Fruit fly (Drosophila melanogaster) S2 (cell line): ENCODE measurements around the gene CG14984.

Experiments used
- CG8478 ChIP-seq: fragments of >200 bp; optimal IDR thresholded peaks from 2 replicates; lab custom pipeline; 2018
- CTCF ChIP-seq, 2 experiments: fragments of >200 bp; optimal IDR thresholded peaks; 2 replicates each; lab custom pipeline; 2018

The CG14984 gene

DNA sequence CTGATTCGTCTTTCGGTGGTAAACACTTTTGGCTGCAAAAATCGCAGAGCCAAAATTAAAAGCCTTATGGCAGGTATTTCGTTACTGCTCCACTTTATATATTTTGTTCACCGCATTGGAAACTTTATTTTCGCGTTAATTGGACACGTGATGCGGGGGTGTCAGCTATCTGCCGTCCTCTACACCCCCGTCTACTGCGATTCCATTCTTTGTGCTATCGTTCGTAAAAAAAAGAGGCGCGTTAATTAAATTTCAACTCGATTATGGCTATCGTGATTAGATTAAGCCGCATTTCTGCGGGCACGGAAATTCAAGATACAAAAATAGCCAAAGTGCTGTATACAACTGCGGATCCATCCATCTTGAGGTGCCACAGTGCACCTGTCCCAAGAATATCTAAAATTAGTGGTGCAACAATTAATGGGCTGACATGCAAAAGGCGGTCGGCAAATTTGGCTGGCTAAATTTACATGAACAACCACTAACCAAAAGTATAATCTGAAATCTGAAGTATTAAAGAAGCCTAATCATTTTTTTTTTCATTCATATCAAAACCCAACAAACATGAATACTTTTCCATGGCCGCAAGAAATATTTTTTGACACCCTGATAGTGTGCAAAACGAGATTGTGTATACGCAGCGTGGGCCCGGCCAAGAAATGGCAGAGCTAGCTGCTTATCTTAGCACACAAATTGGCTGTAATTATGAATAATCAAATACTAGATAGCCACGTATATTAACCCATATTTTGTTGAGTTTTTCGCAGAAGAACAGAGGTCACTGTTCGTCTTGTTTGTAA is 22.2 kb downstream of the CG14984 start:
- TF ChIP-seq CTCF (optimal IDR thresholded peaks at IDR 0.05; lab: Kevin White, UChicago) (no peak), CG8478 (lab: Kevin White, UChicago) (no peak)

DNA sequence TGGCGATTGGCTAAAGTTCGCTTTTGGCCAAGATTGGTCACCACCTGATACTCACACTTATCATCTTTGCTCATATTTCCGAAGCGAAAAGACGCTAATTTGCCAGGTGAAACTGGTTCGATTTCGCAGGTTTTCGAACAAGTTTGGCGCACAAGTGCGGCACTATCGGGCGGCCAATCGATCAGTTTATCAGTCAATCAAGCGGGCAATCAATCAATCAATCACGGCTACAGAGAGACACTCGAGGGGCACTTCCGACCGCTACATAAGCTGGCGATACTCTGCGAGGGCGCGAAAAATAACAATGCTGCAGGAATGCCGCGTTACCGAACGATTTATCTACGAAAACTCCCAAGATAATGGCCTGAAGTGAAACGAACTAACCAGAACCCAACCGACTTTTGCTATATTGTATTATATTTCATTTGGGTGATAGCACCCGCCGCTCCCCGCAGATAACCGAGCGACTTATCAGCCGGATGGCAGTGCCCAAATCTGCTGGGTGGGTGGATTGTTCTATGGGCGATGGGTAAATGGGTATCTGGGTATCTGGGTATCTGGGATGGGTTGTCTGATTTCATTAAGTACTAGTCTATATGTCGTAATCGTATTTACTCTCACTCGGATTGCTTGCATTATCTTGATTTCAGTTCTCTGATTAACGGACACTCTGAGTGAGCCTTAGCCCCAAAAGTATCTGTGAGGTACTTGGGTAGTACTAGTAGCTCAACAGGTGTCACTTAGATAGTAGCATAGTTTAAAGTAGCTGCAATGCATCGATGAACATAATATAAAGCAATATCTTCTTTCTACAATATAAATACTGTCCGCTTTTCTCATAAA is 23.2 kb downstream of the CG14984 start:
- TF ChIP-seq CTCF (optimal IDR thresholded peaks at IDR 0.05; lab: Kevin White, UChicago) (no peak), CG8478 (lab: Kevin White, UChicago) (no peak)

DNA sequence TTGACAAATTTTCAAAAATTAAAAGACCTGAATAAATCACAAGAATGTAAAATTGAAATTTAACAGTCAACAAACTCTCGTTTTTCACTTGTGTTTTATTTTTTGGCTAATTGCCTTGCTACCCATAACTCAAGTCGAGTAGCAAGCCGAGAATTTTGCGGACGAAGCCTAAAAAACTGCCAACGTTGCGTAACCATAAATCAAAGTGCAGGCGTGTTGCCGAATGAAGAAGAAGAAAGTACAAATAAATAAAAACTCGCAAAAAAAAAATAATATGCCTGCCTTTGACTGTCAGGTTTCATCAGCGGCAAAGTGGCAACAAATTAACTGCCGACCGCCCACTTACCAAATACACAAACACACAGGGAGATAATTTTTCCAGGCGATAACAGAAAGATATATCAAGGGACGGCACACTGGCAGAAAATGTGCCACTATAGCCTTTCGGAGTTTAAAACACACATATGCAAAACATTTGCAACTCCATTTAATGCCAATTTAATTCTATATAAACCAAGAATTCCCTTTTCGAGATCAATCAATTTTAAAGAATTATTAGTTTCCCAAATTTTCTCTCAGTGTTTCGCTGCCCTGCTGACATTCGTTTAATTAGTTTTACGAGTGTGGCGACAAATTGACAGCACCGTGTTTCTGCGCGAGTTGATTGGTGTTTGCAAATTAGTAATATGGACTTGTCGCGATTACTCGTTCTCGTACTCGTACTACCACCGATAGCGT is 24.0 kb downstream of the CG14984 start:
- no peak for TF ChIP-seq CG8478 (lab: Kevin White, UChicago)
- no peak for TF ChIP-seq CTCF (optimal IDR thresholded peaks at IDR 0.05; lab: Kevin White, UChicago)

DNA sequence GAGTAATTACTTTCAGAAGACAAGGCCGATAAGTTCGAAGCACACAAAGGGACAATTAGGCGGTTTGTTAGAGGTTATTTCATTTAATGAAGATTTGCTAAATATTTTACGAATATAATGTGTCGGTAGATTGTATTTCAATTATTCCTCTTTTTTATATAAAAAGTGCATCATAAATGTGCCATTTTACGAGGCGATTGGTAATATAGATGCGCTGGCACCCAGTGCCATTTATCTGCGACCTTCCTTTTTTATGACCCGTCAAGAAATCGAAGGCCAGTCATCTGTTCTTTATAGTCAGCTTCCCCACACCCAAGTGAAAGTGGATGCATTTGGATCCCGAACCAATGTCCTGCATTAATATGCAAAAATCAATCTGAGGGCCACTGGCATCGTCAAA is 24.9 kb downstream of the CG14984 start:
- no peak for TF ChIP-seq CG8478 (lab: Kevin White, UChicago)
- no peak for TF ChIP-seq CTCF (optimal IDR thresholded peaks at IDR 0.05; lab: Kevin White, UChicago)

DNA sequence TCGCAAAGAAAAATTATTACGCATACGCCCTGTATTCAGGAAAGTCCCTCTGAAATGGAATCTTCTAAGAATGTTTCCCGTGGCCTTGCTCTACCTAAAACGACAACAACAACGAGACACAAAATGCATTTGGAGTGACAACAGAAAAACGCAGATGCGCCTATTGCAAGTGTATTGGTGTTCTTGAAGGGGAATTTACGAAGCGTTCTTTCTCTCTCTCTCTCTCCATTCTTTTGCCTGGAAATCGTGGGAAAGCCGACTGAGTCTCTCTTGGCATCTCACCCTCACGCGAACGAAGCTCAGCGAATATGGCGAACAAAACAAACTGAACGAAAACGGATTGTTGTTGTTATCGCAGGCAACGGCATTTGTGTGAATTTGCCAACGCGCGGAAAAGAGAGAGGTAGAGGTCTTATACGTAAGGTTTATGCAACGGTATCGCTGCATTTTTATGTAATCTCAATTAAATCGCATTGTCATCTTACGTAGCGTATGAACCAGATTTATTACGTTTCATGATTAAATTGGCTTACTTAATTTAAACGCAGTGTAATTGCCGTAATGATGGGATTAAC is 26.1 kb downstream of the CG14984 start:
- no peak for TF ChIP-seq CTCF (optimal IDR thresholded peaks at IDR 0.05; lab: Kevin White, UChicago)
- TF ChIP-seq CG8478 (lab: Kevin White, UChicago), result no peak

DNA sequence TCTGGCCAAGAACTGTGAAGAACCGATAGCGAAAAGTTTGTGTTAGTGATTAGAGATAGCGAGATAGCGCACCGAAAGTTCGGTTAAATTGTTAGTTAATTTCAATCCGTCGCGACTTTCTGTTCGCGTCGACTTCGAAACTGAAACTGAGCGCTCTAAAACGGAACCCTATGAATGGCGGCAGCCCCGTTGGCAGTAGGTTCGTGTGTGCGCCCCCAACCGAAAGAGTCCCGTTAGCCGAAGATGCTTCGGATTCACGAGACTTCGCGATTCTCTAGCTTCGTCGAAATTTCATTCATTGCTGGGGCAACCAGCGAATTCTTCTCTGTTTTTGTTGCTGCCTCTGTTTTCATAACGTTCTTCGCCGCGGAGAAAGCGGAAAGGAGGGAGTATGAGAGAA is 26.9 kb downstream of the CG14984 start:
- TF ChIP-seq CG8478 (lab: Kevin White, UChicago), result no peak
- no peak for TF ChIP-seq CTCF (optimal IDR thresholded peaks at IDR 0.05; lab: Kevin White, UChicago)

DNA sequence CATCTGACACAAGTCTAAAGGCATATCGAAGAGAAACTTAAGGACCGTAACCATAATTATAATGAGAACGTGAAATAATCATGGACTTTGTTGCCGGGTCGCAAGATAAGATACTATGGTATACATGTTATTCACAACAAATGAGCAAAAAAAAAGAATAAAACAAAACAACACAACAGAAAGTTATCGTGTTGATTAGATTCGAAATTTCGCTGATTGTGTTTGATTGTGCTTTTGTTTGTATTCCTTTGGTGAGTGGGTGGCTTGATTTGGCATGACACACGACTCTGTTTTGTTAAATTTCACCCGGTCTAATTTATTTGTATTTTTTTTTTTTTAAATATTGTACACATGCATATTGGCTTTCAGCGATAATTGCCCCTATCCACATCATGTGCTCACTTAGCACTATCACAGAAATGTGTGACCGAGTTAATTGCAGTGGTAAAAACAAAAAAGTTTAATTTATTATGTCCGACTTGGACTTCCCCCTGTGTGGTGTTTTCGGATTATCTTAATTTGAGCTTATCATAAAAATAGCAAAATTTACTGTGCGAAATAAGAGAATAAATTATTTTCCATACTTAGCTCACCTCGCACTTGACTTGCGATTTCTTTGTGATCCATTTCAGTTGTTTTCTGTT is 28.6 kb downstream of the CG14984 start:
- TF ChIP-seq CTCF (optimal IDR thresholded peaks at IDR 0.05; lab: Kevin White, UChicago) (no peak), CG8478 (lab: Kevin White, UChicago) (no peak)

DNA sequence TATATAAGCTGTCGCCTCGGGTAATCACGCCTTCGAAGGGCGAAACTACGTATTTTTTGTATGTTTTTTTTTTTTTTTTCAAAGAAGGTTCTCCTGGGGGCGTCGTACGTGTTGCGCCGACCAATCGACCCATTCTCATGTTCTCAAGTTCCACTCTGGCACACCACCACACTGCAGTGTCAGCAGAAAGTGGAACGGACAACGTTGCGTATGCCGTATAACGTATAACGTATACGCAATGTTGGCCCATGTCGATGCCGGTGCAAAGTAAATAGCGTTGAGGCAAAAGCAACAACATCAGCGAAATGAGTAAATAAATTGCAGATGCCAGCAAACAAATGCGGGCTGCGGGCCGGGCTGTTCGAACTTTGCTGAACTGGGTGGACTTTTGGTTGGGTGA is 40.2 kb downstream of the CG14984 start:
- no peak for TF ChIP-seq CTCF (optimal IDR thresholded peaks at IDR 0.05; lab: Kevin White, UChicago)

DNA sequence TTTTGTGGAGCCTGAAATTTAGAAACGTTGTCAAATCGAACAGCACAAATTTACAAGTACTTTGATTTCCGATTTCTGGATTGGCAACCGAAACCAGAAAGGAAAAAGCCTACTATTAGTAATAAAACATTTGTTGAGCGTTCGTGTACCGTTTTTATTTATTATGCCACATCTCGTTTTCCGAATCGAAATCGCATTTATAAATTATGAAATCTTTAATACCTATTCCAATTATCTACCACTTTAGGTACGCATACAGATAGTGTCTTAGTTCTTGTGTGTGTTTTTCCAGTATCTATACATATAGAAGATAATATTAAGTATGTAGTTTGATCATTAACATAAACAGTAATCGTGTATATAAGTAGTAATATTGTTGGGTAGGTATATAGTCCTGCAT is 42.5 kb downstream of the CG14984 start, which contains the start of gene mge:
Gene mge (minus strand): TSS at position 101 of the 400 bp plus-strand sequence.
- TF ChIP-seq CTCF (optimal IDR thresholded peaks at IDR 0.05; lab: Kevin White, UChicago), result no peak
- no peak for TF ChIP-seq CG8478 (lab: Kevin White, UChicago)

DNA sequence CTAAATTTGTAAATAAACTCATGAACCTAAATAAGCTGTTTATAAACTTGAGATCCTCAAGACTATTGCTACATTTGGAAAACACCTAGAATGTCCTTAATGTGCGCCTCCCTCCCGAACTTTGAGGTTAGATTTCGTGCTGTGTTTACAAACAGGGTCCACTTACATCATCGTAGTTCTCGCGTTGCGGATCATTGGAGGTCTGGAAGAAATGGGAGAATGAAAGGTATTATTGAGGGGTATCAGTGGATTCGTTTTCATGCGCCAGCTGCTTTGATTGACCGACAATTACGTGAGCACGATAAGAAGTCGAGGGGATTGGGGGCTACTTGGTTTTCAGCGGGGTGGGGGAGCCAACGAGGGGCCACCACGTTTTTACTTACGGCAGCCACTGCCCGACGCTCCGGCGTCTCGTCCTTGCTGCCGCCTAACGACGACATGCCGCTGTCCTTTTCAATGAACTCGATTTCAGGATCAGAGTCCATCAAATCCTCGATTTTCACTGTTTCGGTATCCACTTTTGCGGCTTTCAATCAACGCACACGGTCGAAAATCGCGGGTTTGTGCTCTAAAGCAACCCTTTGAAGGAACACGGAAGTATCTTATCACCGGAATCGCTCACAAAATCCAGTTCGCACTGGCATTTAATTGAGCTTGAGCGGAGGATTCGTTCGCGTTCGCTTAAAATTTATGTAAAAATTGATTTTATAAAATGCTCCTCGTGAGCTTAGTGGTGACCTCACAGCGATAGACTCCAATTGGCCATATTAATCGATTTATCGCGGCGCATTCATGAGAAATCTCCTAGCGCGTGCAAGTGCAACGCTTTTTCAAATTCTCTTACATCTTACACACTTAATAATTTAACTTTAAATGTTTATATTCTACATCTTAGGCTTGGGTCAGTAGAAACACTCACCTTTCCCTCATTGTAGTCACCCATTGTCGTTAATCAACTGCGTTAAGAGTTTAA is 43.2 kb downstream of the CG14984 start:
- no peak for TF ChIP-seq CG8478 (lab: Kevin White, UChicago)
- TF ChIP-seq CTCF (optimal IDR thresholded peaks at IDR 0.05; lab: Kevin White, UChicago), result no peak

DNA sequence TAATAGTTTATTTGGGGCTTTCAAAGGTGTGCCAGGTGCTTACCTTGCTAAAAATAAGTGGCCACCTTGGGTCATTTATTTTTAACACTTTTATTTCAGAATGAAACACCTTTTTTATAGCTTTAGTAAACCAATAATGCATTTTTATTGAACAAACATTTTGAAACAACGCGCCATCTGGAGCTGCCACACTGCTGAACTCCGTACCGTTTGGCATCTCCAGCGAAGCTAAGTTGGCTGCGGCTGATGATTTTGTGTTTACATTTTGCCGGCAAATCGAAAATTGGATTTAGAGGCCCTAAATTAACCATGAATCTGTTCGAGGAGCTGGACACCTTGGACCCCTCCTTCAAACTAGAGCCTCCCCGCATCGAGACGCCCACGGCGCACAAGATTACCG is 47.2 kb downstream of the CG14984 start, which contains the start of gene ida:
Gene ida (plus strand): TSS at position 234 of the 400 bp plus-strand sequence.
- TF ChIP-seq CG8478 (lab: Kevin White, UChicago) (no peak), CTCF (optimal IDR thresholded peaks at IDR 0.05; lab: Kevin White, UChicago) (peak in 1 of 2 experiments; percentile 27)

DNA sequence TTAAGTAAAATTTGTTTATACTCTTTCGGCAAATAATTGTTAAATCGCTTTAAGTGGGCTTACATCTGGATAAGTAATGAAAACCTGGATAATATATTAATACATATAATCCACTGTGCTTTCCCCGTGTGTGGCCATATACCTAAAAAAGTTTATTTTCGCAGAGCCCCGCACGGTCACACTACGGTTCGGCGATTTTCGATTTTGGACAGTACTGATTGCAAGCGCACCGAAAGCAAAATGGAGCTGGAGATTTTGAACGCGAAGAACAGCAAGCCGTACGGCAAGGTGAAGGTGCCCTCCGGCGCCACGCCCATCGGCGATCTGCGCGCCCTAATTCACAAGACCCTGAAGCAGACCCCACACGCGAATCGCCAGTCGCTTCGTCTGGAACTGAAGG is 49.0 kb downstream of the CG14984 start, which contains the start of gene Sc2:
Gene Sc2 (plus strand): TSS at position 192 of the 400 bp plus-strand sequence.
- TF ChIP-seq CTCF (optimal IDR thresholded peaks at IDR 0.05; lab: Kevin White, UChicago), result no peak
